Worm (Caenorhabditis elegans) whole organism, L2 larva: ENCODE results near the gene rpl-42.

ENCODE experiments used
- R02D3.7 ChIP-seq: fragments of 150-350 bp; optimal IDR thresholded peaks from 2 replicates; lab custom pipeline; 2014; ENCODE audit warnings: missing biosample characterization, missing genetic modification characterization
- Y55F3AM.14 ChIP-seq: fragments of 200-800 bp; sonication (Bioruptor generic); optimal IDR thresholded peaks from 2 replicates; lab custom pipeline; 2018; ENCODE audit warnings: mild to moderate bottlenecking, missing genetic modification characterization, missing compliant biosample characterization
- ZK546.5 ChIP-seq: sonication (generic microtip); optimal IDR thresholded peaks from 2 replicates; lab custom pipeline; 2017; ENCODE audit warnings: missing biosample characterization, missing genetic modification characterization
- alr-1 ChIP-seq: fragments of 150-350 bp; optimal IDR thresholded peaks from 2 replicates; lab custom pipeline; 2014; ENCODE audit warnings: missing biosample characterization, missing genetic modification characterization
- aly-2 ChIP-seq: fragments of 150-350 bp; optimal IDR thresholded peaks from 2 replicates; lab custom pipeline; 2014; ENCODE audit warnings: missing biosample characterization, missing genetic modification characterization
- ama-1 ChIP-seq: fragments of 150-350 bp; optimal IDR thresholded peaks from 2 replicates; lab custom pipeline; 2018; ENCODE audit warnings: inconsistent platforms
- blmp-1 ChIP-seq: sonication (generic microtip); optimal IDR thresholded peaks from 2 replicates; lab custom pipeline; 2017; ENCODE audit warnings: missing genetic modification characterization, mild to moderate bottlenecking, missing compliant biosample characterization, antibody characterized with exemption, moderate library complexity; ENCODE audit not compliant: insufficient read depth
- ceh-16 ChIP-seq: fragments of 150-350 bp; optimal IDR thresholded peaks from 2 replicates; lab custom pipeline; 2014; ENCODE audit warnings: missing biosample characterization, missing genetic modification characterization
- ceh-82 ChIP-seq: fragments of 150-350 bp; optimal IDR thresholded peaks from 2 replicates; lab custom pipeline; 2014; ENCODE audit warnings: missing biosample characterization, missing genetic modification characterization
- crh-2 ChIP-seq: sonication (generic microtip); optimal IDR thresholded peaks from 2 replicates; lab custom pipeline; 2017; ENCODE audit warnings: missing biosample characterization, missing genetic modification characterization
- dmd-4 ChIP-seq: sonication (generic microtip); optimal IDR thresholded peaks from 2 replicates; lab custom pipeline; 2017; ENCODE audit warnings: missing biosample characterization, missing genetic modification characterization
- egl-27 ChIP-seq: sonication (generic microtip); optimal IDR thresholded peaks from 3 replicates; lab custom pipeline; 2017; ENCODE audit warnings: missing biosample characterization, missing genetic modification reagents, missing genetic modification characterization
- elt-3 ChIP-seq: sonication (generic microtip); optimal IDR thresholded peaks from 2 replicates; lab custom pipeline; 2017; ENCODE audit warnings: missing biosample characterization, missing genetic modification characterization
- fos-1 ChIP-seq: fragments of 150-350 bp; optimal IDR thresholded peaks from 2 replicates; lab custom pipeline; 2014; ENCODE audit warnings: missing biosample characterization, missing genetic modification characterization
- gmeb-1 ChIP-seq: fragments of 150-350 bp; optimal IDR thresholded peaks from 2 replicates; lab custom pipeline; 2014; ENCODE audit warnings: missing biosample characterization, missing genetic modification characterization
- lin-11 ChIP-seq: fragments of 150-350 bp; sonication (generic microtip); optimal IDR thresholded peaks from 2 replicates; lab custom pipeline; 2014; ENCODE audit warnings: missing biosample characterization, missing genetic modification characterization, inconsistent platforms, mixed read lengths
- lin-39 ChIP-seq: fragments of 150-350 bp; optimal IDR thresholded peaks from 2 replicates; lab custom pipeline; 2014; ENCODE audit warnings: missing biosample characterization, missing genetic modification reagents, missing genetic modification characterization
- lsy-2 ChIP-seq, 2 experiments: fragments of 150-350 bp in 1 of 2; sonication (generic microtip) in 1 of 2; optimal IDR thresholded peaks; 2 replicates each; lab custom pipeline; 2014 to 2017; ENCODE audit warnings: missing biosample characterization in 2 of 2, missing genetic modification characterization in 2 of 2
- mab-5 ChIP-seq: fragments of 150-350 bp; optimal IDR thresholded peaks from 2 replicates; lab custom pipeline; 2014; ENCODE audit warnings: missing biosample characterization, missing genetic modification characterization
- mbf-1 ChIP-seq: sonication (generic microtip); optimal IDR thresholded peaks from 2 replicates; lab custom pipeline; 2017; ENCODE audit warnings: missing biosample characterization, missing genetic modification characterization
- mdl-1 ChIP-seq, 2 experiments: fragments of 150-350 bp in 1 of 2; sonication (generic microtip) in 1 of 2; optimal IDR thresholded peaks; 2 replicates each; lab custom pipeline; 2017; ENCODE audit warnings: missing biosample characterization in 2 of 2, missing genetic modification characterization in 2 of 2
- nhr-10 ChIP-seq: sonication (generic microtip); optimal IDR thresholded peaks from 2 replicates; lab custom pipeline; 2017; ENCODE audit warnings: missing biosample characterization, missing genetic modification characterization
- nhr-11 ChIP-seq: fragments of 150-350 bp; optimal IDR thresholded peaks from 2 replicates; lab custom pipeline; 2014; ENCODE audit warnings: missing biosample characterization, missing genetic modification characterization
- nhr-12 ChIP-seq: fragments of 150-350 bp; optimal IDR thresholded peaks from 2 replicates; lab custom pipeline; 2014; ENCODE audit warnings: missing biosample characterization, missing genetic modification characterization
- nhr-129 ChIP-seq: fragments of 150-350 bp; optimal IDR thresholded peaks from 2 replicates; lab custom pipeline; 2014; ENCODE audit warnings: missing biosample characterization, missing genetic modification characterization
- nhr-21 ChIP-seq: fragments of 150-350 bp; optimal IDR thresholded peaks from 2 replicates; lab custom pipeline; 2014; ENCODE audit warnings: missing biosample characterization, missing genetic modification characterization
- nhr-23 ChIP-seq: fragments of 150-350 bp; optimal IDR thresholded peaks from 2 replicates; lab custom pipeline; 2014; ENCODE audit warnings: missing biosample characterization, missing genetic modification reagents, missing genetic modification characterization
- nhr-237 ChIP-seq: fragments of 150-350 bp; optimal IDR thresholded peaks from 2 replicates; lab custom pipeline; 2014; ENCODE audit warnings: missing biosample characterization, missing genetic modification characterization
- nhr-25 ChIP-seq: fragments of 150-350 bp; sonication (generic microtip); optimal IDR thresholded peaks from 3 replicates; lab custom pipeline; 2014; ENCODE audit warnings: missing biosample characterization, missing genetic modification characterization
- nhr-6 ChIP-seq: fragments of 150-350 bp; optimal IDR thresholded peaks from 2 replicates; lab custom pipeline; 2014; ENCODE audit warnings: missing biosample characterization, missing genetic modification characterization
- nhr-77 ChIP-seq: fragments of 150-350 bp; optimal IDR thresholded peaks from 2 replicates; lab custom pipeline; 2014; ENCODE audit warnings: missing biosample characterization, missing genetic modification characterization
- peb-1 ChIP-seq: fragments of 150-350 bp; optimal IDR thresholded peaks from 2 replicates; lab custom pipeline; 2014; ENCODE audit warnings: missing biosample characterization, missing genetic modification characterization
- sem-4 ChIP-seq: fragments of 150-350 bp; optimal IDR thresholded peaks from 2 replicates; lab custom pipeline; 2014; ENCODE audit warnings: missing biosample characterization, missing genetic modification reagents, missing genetic modification characterization
- skn-1 ChIP-seq: sonication (generic microtip); optimal IDR thresholded peaks from 2 replicates; lab custom pipeline; 2017; ENCODE audit warnings: missing biosample characterization, missing genetic modification characterization
- sma-3 ChIP-seq: sonication (generic microtip); optimal IDR thresholded peaks from 2 replicates; lab custom pipeline; 2016; ENCODE audit warnings: missing genetic modification reagents, missing genetic modification characterization, missing compliant biosample characterization
- sma-9 ChIP-seq, 2 experiments: fragments of 150-350 bp in 1 of 2; sonication (generic microtip) in 1 of 2; optimal IDR thresholded peaks; 2 replicates each; lab custom pipeline; 2014 to 2016; ENCODE audit warnings: missing genetic modification characterization in 2 of 2, mild to moderate bottlenecking in 1 of 2, missing biosample characterization in 1 of 2, missing compliant biosample characterization in 1 of 2, missing genetic modification reagents in 1 of 2, moderate library complexity in 1 of 2
- snpc-4 ChIP-seq: fragments of 150-350 bp; optimal IDR thresholded peaks from 2 replicates; lab custom pipeline; 2014; ENCODE audit warnings: missing biosample characterization, missing genetic modification characterization
- unc-39 ChIP-seq: fragments of 150-350 bp; optimal IDR thresholded peaks from 2 replicates; lab custom pipeline; 2014; ENCODE audit warnings: missing biosample characterization, missing genetic modification characterization
- unc-55 ChIP-seq: fragments of 150-350 bp; sonication (generic microtip); optimal IDR thresholded peaks from 3 replicates; lab custom pipeline; 2014; ENCODE audit warnings: missing biosample characterization, missing genetic modification reagents, missing genetic modification characterization
- unc-62 ChIP-seq: fragments of 150-350 bp; optimal IDR thresholded peaks from 2 replicates; lab custom pipeline; 2014; ENCODE audit warnings: missing biosample characterization, missing genetic modification reagents, missing genetic modification characterization
- zag-1 ChIP-seq: fragments of 150-350 bp; optimal IDR thresholded peaks from 2 replicates; lab custom pipeline; 2014; ENCODE audit warnings: missing biosample characterization, missing genetic modification characterization
- ztf-1 ChIP-seq: fragments of 200-800 bp; sonication (Bioruptor generic); conservative IDR thresholded peaks from 2 replicates; pipeline ENCODE4 v1.3.6; 2022; ENCODE audit warnings: missing genetic modification characterization, missing compliant biosample characterization
- ztf-11 ChIP-seq: sonication (generic microtip); optimal IDR thresholded peaks from 2 replicates; lab custom pipeline; 2017; ENCODE audit warnings: missing biosample characterization, missing genetic modification characterization
- ztf-4 ChIP-seq: fragments of 150-350 bp; optimal IDR thresholded peaks from 2 replicates; lab custom pipeline; 2014; ENCODE audit warnings: missing biosample characterization, missing genetic modification characterization

The rpl-42 gene

ce11 chrII:11127364-11127763 lies 34.9 kb downstream of the rpl-42 start, which contains the start of gene F40F8.1:
TSS of gene F40F8.1 (plus strand) at chrII:11127664.
- TF ChIP-seq alr-1 (no peak), unc-39 (no peak), ZK546.5 (no peak), mdl-1 (tag; optimal IDR thresholded peaks at IDR 0.05; lab: Kevin White, UChicago) (no peak), mab-5 (tag; lab: Kevin White, UChicago) (no peak), lin-39 (tag; lab: Kevin White, UChicago) (no peak), nhr-12 (tag; lab: Kevin White, UChicago) (no peak), aly-2 (tag; lab: Kevin White, UChicago) (no peak), nhr-21 (tag; lab: Kevin White, UChicago) (no peak), R02D3.7 (tag; lab: Kevin White, UChicago) (no peak), nhr-77 (tag; lab: Kevin White, UChicago) (no peak), nhr-6 (no peak), blmp-1 (tag; lab: Kevin White, UChicago) (no peak), lin-11 (no peak), nhr-237 (tag; lab: Kevin White, UChicago) (no peak), lsy-2 (tag; optimal IDR thresholded peaks at IDR 0.05; lab: Kevin White, UChicago) (no peak), ceh-16 (tag; lab: Kevin White, UChicago) (no peak), nhr-10 (tag; lab: Kevin White, UChicago) (no peak)
- TF ChIP-seq, all 48 proteins: peak for 0

- TF ChIP-seq nhr-11 (no peak), crh-2 (no peak), nhr-23 (tag; lab: Kevin White, UChicago) (no peak), sem-4 (no peak), lin-11 (no peak), skn-1 (no peak), sma-3 (GFP tag; lab: Kevin White, UChicago) (no peak)
These were observed 36.5 kb downstream of the rpl-42 start, which contains the start of gene F40F8.3 for ce11 chrII:11128989-11129388. TSS of gene F40F8.3 (plus strand) at chrII:11129289.

- TF ChIP-seq ceh-82 (tag; lab: Kevin White, UChicago) (no peak), ceh-16 (tag; lab: Kevin White, UChicago) (no peak), egl-27 (tag; lab: Kevin White, UChicago) (no peak), peb-1 (tag; lab: Kevin White, UChicago) (no peak), nhr-12 (tag; lab: Kevin White, UChicago) (no peak), snpc-4 (no peak), nhr-23 (tag; lab: Kevin White, UChicago) (no peak), unc-62 (GFP tag; lab: Kevin White, UChicago) (no peak), nhr-10 (tag; lab: Kevin White, UChicago) (no peak), aly-2 (tag; lab: Kevin White, UChicago) (no peak), unc-39 (no peak), ztf-4 (tag; lab: Kevin White, UChicago) (no peak), sma-9 (GFP tag; optimal IDR thresholded peaks at IDR 0.05; lab: Kevin White, UChicago) (no peak), sma-9 (tag; optimal IDR thresholded peaks at IDR 0.05; lab: Kevin White, UChicago) (no peak), fos-1 (no peak), nhr-25 (no peak), ztf-1 (GFP tag; lab: Robert Waterston, UW) (no peak), blmp-1 (tag; lab: Kevin White, UChicago) (no peak)
- TF ChIP-seq, all 48 proteins: peak for 0
These were observed 37.0 kb downstream of the rpl-42 start, which contains the start of gene F40F8.12 for ce11 chrII:11129517-11129916. TSS of gene F40F8.12 (plus strand) at chrII:11129817.

ce11 chrII:11132542-11132941 lies 40.0 kb downstream of the rpl-42 start, which contains the start of gene F40F8.11:
TSS of gene F40F8.11 (minus strand) at chrII:11132590.
- TF ChIP-seq nhr-10 (tag; lab: Kevin White, UChicago) (no peak), ztf-4 (tag; lab: Kevin White, UChicago) (peak; percentile 22), egl-27 (tag; lab: Kevin White, UChicago) (no peak), unc-55 (GFP tag; lab: Kevin White, UChicago) (peak; percentile 80), sem-4 (no peak), sma-3 (GFP tag; lab: Kevin White, UChicago) (no peak), sma-9 (GFP tag; optimal IDR thresholded peaks at IDR 0.05; lab: Kevin White, UChicago) (no peak), sma-9 (tag; optimal IDR thresholded peaks at IDR 0.05; lab: Kevin White, UChicago) (no peak), nhr-129 (tag; lab: Kevin White, UChicago) (peak; percentile 1), nhr-25 (peak; percentile 38), unc-39 (no peak), crh-2 (peak; percentile 48), skn-1 (no peak), nhr-12 (tag; lab: Kevin White, UChicago) (no peak), mab-5 (tag; lab: Kevin White, UChicago) (peak; percentile 44), ZK546.5 (no peak), dmd-4 (tag; lab: Kevin White, UChicago) (no peak), ztf-11 (no peak), unc-62 (GFP tag; lab: Kevin White, UChicago) (no peak), ceh-16 (tag; lab: Kevin White, UChicago) (no peak), elt-3 (no peak), ama-1 (lab: Kevin White, UChicago) (no peak), lsy-2 (tag; optimal IDR thresholded peaks at IDR 0.05; lab: Kevin White, UChicago) (peak; percentile 18 to 77), alr-1 (no peak), gmeb-1 (tag; lab: Kevin White, UChicago) (peak; percentile 94), mbf-1 (no peak), lin-39 (tag; lab: Kevin White, UChicago) (no peak), Y55F3AM.14 (GFP tag; lab: Kevin White, UChicago) (no peak), aly-2 (tag; lab: Kevin White, UChicago) (no peak), nhr-237 (tag; lab: Kevin White, UChicago) (no peak), ztf-1 (GFP tag; lab: Robert Waterston, UW) (no peak), nhr-77 (tag; lab: Kevin White, UChicago) (no peak), lin-11 (no peak), zag-1 (tag; lab: Kevin White, UChicago) (no peak)
